Worm (Caenorhabditis elegans): ENCODE measurements around the gene Y53F4B.20.

DNA sequence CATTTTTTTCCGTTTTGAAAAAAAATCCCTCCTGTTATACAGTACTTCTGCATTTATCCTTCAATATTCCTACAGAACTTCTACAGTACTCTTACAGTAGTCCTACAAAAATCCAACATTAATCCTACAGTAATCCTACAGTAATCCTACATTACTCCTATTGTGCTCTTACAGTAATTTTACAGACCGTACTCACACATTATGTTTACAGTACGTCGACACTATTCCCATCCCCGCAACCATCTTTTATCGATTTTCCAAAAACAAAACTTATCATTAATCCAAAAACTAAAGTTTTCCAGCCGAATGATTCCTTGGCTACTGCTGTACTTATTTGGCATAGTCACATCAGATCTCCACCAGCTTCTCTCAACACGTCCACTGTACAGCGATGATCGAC is at the start of gene Y53F4B.20:
- TF ChIP-seq nhr-237 (tag; optimal IDR thresholded peaks at IDR 0.05) (no peak), lsy-2 (tag; optimal IDR thresholded peaks at IDR 0.05) (no peak), nhr-76 (tag; optimal IDR thresholded peaks at IDR 0.05) (no peak), unc-39 (tag; optimal IDR thresholded peaks at IDR 0.05) (no peak), snpc-4 (tag; optimal IDR thresholded peaks at IDR 0.05) (no peak), elt-3 (tag; optimal IDR thresholded peaks at IDR 0.05) (no peak), mep-1 (tag; optimal IDR thresholded peaks at IDR 0.05) (no peak), nhr-2 (tag; optimal IDR thresholded peaks at IDR 0.05) (no peak), ztf-11 (tag; optimal IDR thresholded peaks at IDR 0.05) (no peak), unc-120 (tag; optimal IDR thresholded peaks at IDR 0.05; ENCODE audit: poor library complexity, severe bottlenecking) (no peak), nhr-12 (tag; optimal IDR thresholded peaks at IDR 0.05) (no peak), ceh-83 (GFP tag; optimal IDR thresholded peaks at IDR 0.05) (no peak)

All from whole organism, mixed stage, embryonic.